Worm (Caenorhabditis elegans) whole organism, early embryonic: ENCODE measurements around the gene F02H6.6.

ENCODE experiments used
- B0310.2 ChIP-seq: sonication (generic microtip); optimal IDR thresholded peaks from 2 replicates; lab custom pipeline; 2016; ENCODE audit warnings: mild to moderate bottlenecking, missing genetic modification characterization, missing compliant biosample characterization
- F13C5.2 ChIP-seq: sonication (generic microtip); optimal IDR thresholded peaks from 2 replicates; lab custom pipeline; 2017; ENCODE audit warnings: mild to moderate bottlenecking, missing genetic modification characterization, inconsistent platforms, missing compliant biosample characterization
- aly-1 ChIP-seq: sonication (generic microtip); optimal IDR thresholded peaks from 2 replicates; lab custom pipeline; 2016; ENCODE audit warnings: missing genetic modification characterization, missing compliant biosample characterization
- ama-1 ChIP-seq: fragments of 150-350 bp; optimal IDR thresholded peaks from 2 replicates; lab custom pipeline; 2014
- ceh-13 ChIP-seq: fragments of 200-800 bp; sonication (Bioruptor generic); optimal IDR thresholded peaks from 2 replicates; lab custom pipeline; 2018; ENCODE audit warnings: mild to moderate bottlenecking, missing genetic modification characterization, missing compliant biosample characterization
- ceh-36 ChIP-seq: sonication (generic microtip); optimal IDR thresholded peaks from 2 replicates; lab custom pipeline; 2016; ENCODE audit warnings: missing genetic modification characterization, inconsistent platforms, missing compliant biosample characterization
- ets-7 ChIP-seq: sonication (generic microtip); optimal IDR thresholded peaks from 2 replicates; lab custom pipeline; 2016; ENCODE audit warnings: missing genotype, missing genetic modification characterization, missing compliant biosample characterization
- flt-1 ChIP-seq: fragments of 200-800 bp; sonication (Bioruptor generic); IDR thresholded peaks from 2 replicates; pipeline ENCODE4 v1.3.6; 2022; ENCODE audit warnings: missing genetic modification characterization, missing compliant biosample characterization
- hmbx-1 ChIP-seq: sonication (generic microtip); optimal IDR thresholded peaks from 2 replicates; lab custom pipeline; 2016; ENCODE audit warnings: mild to moderate bottlenecking, missing genetic modification characterization, missing compliant biosample characterization
- hmg-4 ChIP-seq: fragments of 200-800 bp; sonication (Bioruptor generic); optimal IDR thresholded peaks from 2 replicates; lab custom pipeline; 2018; ENCODE audit warnings: mild to moderate bottlenecking, missing genetic modification characterization, missing compliant biosample characterization
- hnd-1 ChIP-seq: sonication (generic microtip); optimal IDR thresholded peaks from 2 replicates; lab custom pipeline; 2016; ENCODE audit warnings: missing genetic modification characterization, missing compliant biosample characterization
- pes-1 ChIP-seq: fragments of 200-800 bp; sonication (Bioruptor generic); IDR thresholded peaks from 2 replicates; pipeline ENCODE4 v1.3.6; 2022; ENCODE audit warnings: missing genetic modification reagents, missing genetic modification characterization, missing compliant biosample characterization
- scrt-1 ChIP-seq: fragments of 200-800 bp; sonication (Bioruptor generic); IDR thresholded peaks from 2 replicates; pipeline ENCODE4 v1.3.6; 2022; ENCODE audit warnings: missing genetic modification characterization, missing compliant biosample characterization
- sea-1 ChIP-seq: fragments of 200-800 bp; sonication (Bioruptor generic); conservative IDR thresholded peaks from 2 replicates; pipeline ENCODE4 v1.3.6; 2022; ENCODE audit warnings: missing genetic modification characterization, missing compliant biosample characterization
- tbx-11 ChIP-seq: fragments of 200-800 bp; sonication (Bioruptor generic); IDR thresholded peaks from 2 replicates; pipeline ENCODE4 v1.3.6; 2022; ENCODE audit warnings: missing genetic modification characterization, missing compliant biosample characterization
- tbx-37 ChIP-seq: fragments of 200-800 bp; sonication (Bioruptor generic); conservative IDR thresholded peaks from 2 replicates; pipeline ENCODE4 v1.3.6; 2022; ENCODE audit warnings: missing genetic modification reagents, missing genetic modification characterization, missing compliant biosample characterization
- tra-4 ChIP-seq: sonication (generic microtip); optimal IDR thresholded peaks from 2 replicates; lab custom pipeline; 2017; ENCODE audit warnings: missing genetic modification characterization, missing compliant biosample characterization

F02H6.6 gene

DNA sequence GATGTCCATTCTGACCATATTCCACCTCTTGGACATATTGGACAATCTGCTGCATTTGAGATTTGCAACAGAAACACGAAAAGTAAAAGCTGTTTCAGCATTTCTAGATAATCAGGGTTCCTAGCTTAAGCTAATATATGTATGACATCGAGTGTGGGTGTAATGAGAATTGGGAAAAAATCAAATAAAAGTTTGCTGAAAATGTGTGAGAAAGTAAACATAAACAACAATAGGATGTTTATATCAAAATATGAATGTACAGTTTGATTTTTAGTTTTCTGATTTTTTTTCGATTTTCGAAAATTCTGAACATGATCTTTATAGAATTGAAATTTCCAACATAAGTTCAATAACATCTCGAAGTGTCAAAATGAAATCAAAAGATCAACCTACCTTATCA lies at the start of gene F02H6.6:
Gene F02H6.6 (minus strand): TSS at position 101 of the 400 bp plus-strand sequence.
- TF ChIP-seq hnd-1 (tag; lab: Kevin White, UChicago): no peak
- TF ChIP-seq ets-7 (tag; lab: Kevin White, UChicago): no peak
- TF ChIP-seq hmg-4 (GFP tag; lab: Kevin White, UChicago): no peak

DNA sequence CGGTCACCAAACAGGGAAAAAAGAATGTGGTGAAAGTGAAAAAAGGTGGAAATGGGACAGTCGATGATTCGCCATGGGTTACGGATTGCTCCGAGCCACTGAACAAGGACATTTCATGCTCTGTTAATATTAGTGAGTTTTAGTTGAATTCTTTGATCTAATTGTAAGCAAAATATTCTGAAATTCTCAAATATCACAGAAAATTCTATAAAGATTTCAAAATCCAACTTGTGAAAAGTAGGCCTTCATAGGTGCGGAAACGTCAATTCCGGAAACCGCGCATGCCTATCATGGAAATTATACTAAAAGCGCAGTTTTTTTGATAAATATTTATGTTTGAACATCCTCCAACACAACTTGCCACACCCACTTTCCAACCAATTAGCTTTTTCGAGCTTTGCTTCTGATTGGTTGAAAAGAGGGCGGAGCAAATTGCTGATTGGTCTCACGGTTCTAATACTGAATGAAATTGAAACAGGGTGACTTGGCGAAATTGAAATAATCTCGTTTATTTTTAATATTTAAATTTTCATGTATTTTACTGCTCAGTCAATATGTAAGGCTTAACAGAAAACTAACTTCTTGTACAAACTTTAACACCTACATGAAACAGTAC lies 46.2 kb upstream of the F02H6.6 start:
- TF ChIP-seq tbx-11 (GFP tag; lab: Robert Waterston, UW): no peak
- no peak for TF ChIP-seq hnd-1 (tag; lab: Kevin White, UChicago)
- no peak for TF ChIP-seq hmg-4 (GFP tag; lab: Kevin White, UChicago)
- TF ChIP-seq tra-4 (tag; lab: Kevin White, UChicago): no peak
- TF ChIP-seq aly-1: no peak
- no peak for TF ChIP-seq B0310.2 (tag; lab: Kevin White, UChicago)
- no peak for TF ChIP-seq hmbx-1 (tag; lab: Kevin White, UChicago)
- TF ChIP-seq tbx-37: no peak
- TF ChIP-seq ceh-13: no peak
- no peak for TF ChIP-seq pes-1 (GFP tag; lab: Robert Waterston, UW)
- TF ChIP-seq F13C5.2: no peak
- TF ChIP-seq ama-1: no peak
- TF ChIP-seq flt-1: no peak
- TF ChIP-seq ets-7 (tag; lab: Kevin White, UChicago): no peak
- no peak for TF ChIP-seq scrt-1 (GFP tag; lab: Robert Waterston, UW)
- no peak for TF ChIP-seq ceh-36 (tag; lab: Kevin White, UChicago)
- TF ChIP-seq sea-1 (GFP tag; lab: Robert Waterston, UW): no peak

ce11 chrIV:14276160-14276559 lies 45.5 kb upstream of the F02H6.6 start, which contains the start of gene ilcr-1:
ilcr-1 (plus strand) TSS chrIV:14276460.
- TF ChIP-seq hnd-1 (tag; lab: Kevin White, UChicago) (no peak), ama-1 (no peak), sea-1 (GFP tag; lab: Robert Waterston, UW) (no peak), aly-1 (no peak), B0310.2 (tag; lab: Kevin White, UChicago) (no peak), hmbx-1 (tag; lab: Kevin White, UChicago) (no peak), ceh-13 (no peak), ets-7 (tag; lab: Kevin White, UChicago) (no peak), pes-1 (GFP tag; lab: Robert Waterston, UW) (no peak), hmg-4 (GFP tag; lab: Kevin White, UChicago) (no peak), ceh-36 (tag; lab: Kevin White, UChicago) (no peak), scrt-1 (GFP tag; lab: Robert Waterston, UW) (no peak)

- no peak for TF ChIP-seq F13C5.2
- TF ChIP-seq ceh-13: no peak
- TF ChIP-seq aly-1: no peak
- TF ChIP-seq ama-1: no peak
- no peak for TF ChIP-seq ets-7 (tag; lab: Kevin White, UChicago)
- TF ChIP-seq hmg-4 (GFP tag; lab: Kevin White, UChicago): no peak
- TF ChIP-seq ceh-36 (tag; lab: Kevin White, UChicago): no peak
- no peak for TF ChIP-seq B0310.2 (tag; lab: Kevin White, UChicago)
- TF ChIP-seq tbx-37: no peak
- no peak for TF ChIP-seq scrt-1 (GFP tag; lab: Robert Waterston, UW)
- no peak for TF ChIP-seq hnd-1 (tag; lab: Kevin White, UChicago)
Observed at ce11 chrIV:14274834-14275233, 44.1 kb upstream of the F02H6.6 start.

DNA sequence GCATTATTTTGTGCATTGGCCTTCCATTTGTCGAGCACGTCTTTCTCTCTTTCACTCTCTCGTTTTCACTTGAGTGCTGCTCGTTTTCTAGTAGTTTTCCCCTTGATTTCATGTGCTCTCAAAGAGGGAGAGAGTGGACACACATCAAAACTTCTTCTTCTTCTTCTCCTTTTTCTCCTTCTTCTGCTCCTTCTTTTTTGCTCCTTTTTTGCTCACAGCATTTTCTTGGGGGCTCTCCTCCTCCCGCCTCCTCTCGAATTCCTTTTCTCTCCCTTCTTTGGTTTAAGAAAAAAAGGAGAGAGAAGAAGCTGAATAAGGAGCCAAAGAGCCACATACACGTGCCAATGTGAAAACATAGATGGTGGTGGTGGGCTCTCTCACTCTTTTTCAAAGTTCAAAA lies 41.9 kb upstream of the F02H6.6 start:
- TF ChIP-seq ama-1 (no peak), aly-1 (no peak), scrt-1 (GFP tag; lab: Robert Waterston, UW) (no peak), sea-1 (GFP tag; lab: Robert Waterston, UW) (no peak)

DNA sequence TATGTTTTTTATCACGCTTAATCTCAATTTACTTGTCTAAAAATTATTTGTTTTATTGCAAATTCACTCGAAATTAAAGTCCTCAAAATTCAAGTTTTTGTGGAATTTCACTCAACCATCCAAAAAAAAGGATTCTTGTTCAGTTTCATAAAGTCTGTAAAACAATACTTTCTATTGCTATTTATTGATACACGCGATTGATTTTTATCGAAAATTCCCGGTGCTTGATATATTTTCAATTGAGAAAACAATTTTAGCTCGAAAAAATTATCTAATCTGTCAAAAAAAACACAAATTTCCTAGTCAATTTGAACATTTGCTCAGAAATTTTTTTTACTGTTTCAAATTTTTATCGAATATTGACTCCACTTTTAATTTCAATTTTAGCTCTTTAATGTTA lies 39.2 kb upstream of the F02H6.6 start:
- TF ChIP-seq ceh-13: no peak
- TF ChIP-seq aly-1: no peak
- TF ChIP-seq pes-1 (GFP tag; lab: Robert Waterston, UW): no peak
- TF ChIP-seq ets-7 (tag; lab: Kevin White, UChicago): no peak
- TF ChIP-seq hnd-1 (tag; lab: Kevin White, UChicago): no peak
- no peak for TF ChIP-seq ceh-36 (tag; lab: Kevin White, UChicago)
- TF ChIP-seq F13C5.2: no peak
- no peak for TF ChIP-seq tra-4 (tag; lab: Kevin White, UChicago)
- no peak for TF ChIP-seq flt-1
- no peak for TF ChIP-seq hmbx-1 (tag; lab: Kevin White, UChicago)
- no peak for TF ChIP-seq tbx-37
- no peak for TF ChIP-seq sea-1 (GFP tag; lab: Robert Waterston, UW)

- TF ChIP-seq scrt-1 (GFP tag; lab: Robert Waterston, UW) (no peak), ets-7 (tag; lab: Kevin White, UChicago) (no peak), tbx-37 (no peak), sea-1 (GFP tag; lab: Robert Waterston, UW) (no peak), hnd-1 (tag; lab: Kevin White, UChicago) (no peak), aly-1 (no peak), ama-1 (no peak), F13C5.2 (no peak), tbx-11 (GFP tag; lab: Robert Waterston, UW) (no peak), ceh-13 (no peak)
Observed at ce11 chrIV:14268882-14269281, 38.2 kb upstream of the F02H6.6 start.

- TF ChIP-seq hmg-4 (GFP tag; lab: Kevin White, UChicago): no peak
- no peak for TF ChIP-seq F13C5.2
Observed at ce11 chrIV:14260761-14261160, 30.1 kb upstream of the F02H6.6 start.
